Worm (Caenorhabditis elegans): Measurements from ENCODE around the gene Y44A6D.6.

ce11 chrV:20782188-20782587 is 24.9 kb upstream of the Y44A6D.6 start:
- TF ChIP-seq hmg-20 (GFP tag; IDR thresholded peaks at IDR 0.05) = no peak
- no peak for TF ChIP-seq nfyb-1 (GFP tag; IDR thresholded peaks at IDR 0.05)
- TF ChIP-seq lsy-27 (tag; optimal IDR thresholded peaks at IDR 0.05; ENCODE audit: borderline replicate concordance, insufficient read depth) = no peak
- no peak for TF ChIP-seq Y95B8A.8 (GFP tag; IDR thresholded peaks at IDR 0.05)
- no peak for TF ChIP-seq B0035.1 (tag; optimal IDR thresholded peaks at IDR 0.05)

Data from whole organism, young adult.